Fruit fly (Drosophila melanogaster) whole organism, wandering third instar larva: ENCODE measurements around the gene Mpi.

Experiments used
- HLH106 ChIP-seq: fragments of 200-800 bp; optimal IDR thresholded peaks from 3 replicates; lab custom pipeline; 2019; ENCODE audit warnings: missing biosample characterization, mild to moderate bottlenecking, missing genetic modification characterization, moderate library complexity
- Hnf4 ChIP-seq: fragments of 200-800 bp; sonication (Bioruptor generic); optimal IDR thresholded peaks from 2 replicates; lab custom pipeline; 2016; ENCODE audit warnings: missing biosample characterization, mild to moderate bottlenecking, missing genetic modification characterization
- Myc ChIP-seq: fragments of >200 bp; optimal IDR thresholded peaks from 2 replicates; lab custom pipeline; 2017
- OdsH ChIP-seq: fragments of 200-800 bp; sonication (Bioruptor generic); optimal IDR thresholded peaks from 2 replicates; lab custom pipeline; 2016; ENCODE audit warnings: missing biosample characterization, mild to moderate bottlenecking, missing genetic modification characterization
- Sp1 ChIP-seq: fragments of 200-800 bp; sonication (Bioruptor generic); optimal IDR thresholded peaks from 3 replicates; lab custom pipeline; 2019; ENCODE audit warnings: missing biosample characterization, mild to moderate bottlenecking, missing genetic modification characterization, moderate library complexity
- dmrt93B ChIP-seq: fragments of 200-800 bp; sonication (Bioruptor generic); optimal IDR thresholded peaks from 2 replicates; lab custom pipeline; 2018; ENCODE audit warnings: missing biosample characterization, mild to moderate bottlenecking, missing genetic modification characterization
- ey ChIP-seq: fragments of 200-800 bp; sonication (Bioruptor generic); optimal IDR thresholded peaks from 2 replicates; lab custom pipeline; 2016; ENCODE audit warnings: missing biosample characterization, missing genetic modification characterization
- psq ChIP-seq: fragments of 200-800 bp; sonication (Bioruptor generic); optimal IDR thresholded peaks from 3 replicates; lab custom pipeline; 2017; ENCODE audit warnings: missing biosample characterization, mild to moderate bottlenecking, missing genetic modification characterization, moderate library complexity

dm6 chr3R:9791177-9791806, 31.9 kb downstream of the Mpi start, which contains the start of the genes CG12945 and CG8507:
- no peak for TF ChIP-seq Hnf4 (GFP tag; lab: Kevin White, UChicago)
- peak; percentile 48 for TF ChIP-seq psq (GFP tag; lab: Kevin White, UChicago)
- peak; percentile 76 for TF ChIP-seq HLH106 (tag; lab: Kevin White, UChicago)
- TF ChIP-seq Myc (lab: Kevin White, UChicago), result peak; percentile 92
- peak; percentile 23 for TF ChIP-seq OdsH (GFP tag; lab: Kevin White, UChicago)
- TF ChIP-seq ey (GFP tag; lab: Kevin White, UChicago), result peak; percentile 46
- peak; percentile 68 for TF ChIP-seq Sp1
- no peak for TF ChIP-seq dmrt93B (GFP tag; lab: Kevin White, UChicago)
